Fruit fly (Drosophila melanogaster) whole organism, adult: ENCODE measurements around the gene CG12523.

Source experiments
- cic ChIP-seq: fragments of 200-800 bp; sonication (Bioruptor generic); optimal IDR thresholded peaks from 2 replicates; lab custom pipeline; 2017; ENCODE audit warnings: missing biosample characterization, mild to moderate bottlenecking, missing genetic modification characterization, moderate library complexity
- kay ChIP-seq: fragments of 200-800 bp; sonication (Bioruptor generic); peaks from one replicate; lab custom pipeline; 2016; ENCODE audit warnings: missing biosample characterization, missing genetic modification characterization, borderline replicate concordance

DNA sequence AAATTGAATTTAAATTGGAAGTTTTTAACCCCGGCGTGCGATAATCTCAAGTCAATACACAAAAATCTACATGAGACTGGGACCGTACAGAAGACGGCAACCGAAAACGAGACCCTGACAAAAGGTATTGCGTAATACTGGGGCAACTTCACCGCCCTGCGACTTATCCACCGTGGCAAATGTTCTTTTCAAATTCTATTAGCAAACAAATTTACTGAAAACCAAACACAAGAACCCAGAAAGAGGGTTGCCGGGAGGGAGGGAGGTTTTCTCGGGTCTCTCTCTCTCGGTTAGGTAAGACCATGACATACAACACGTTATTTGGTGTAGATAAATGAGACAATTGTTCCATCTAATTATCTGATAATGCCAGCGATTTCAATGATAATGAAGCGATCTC lies 44.8 kb downstream of the CG12523 start:
- TF ChIP-seq kay (GFP tag; lab: Kevin White, UChicago): no peak
- TF ChIP-seq cic (GFP tag; lab: Kevin White, UChicago): no peak
